Fruit fly (Drosophila melanogaster) whole organism, embryonic: ENCODE results near the gene AP-1sigma.
A peak's percentile ranks its signal among the peaks of the same experiment; 100 is the strongest.

Experiments
- BtbVII ChIP-seq: fragments of 200-800 bp; sonication (Bioruptor generic); optimal IDR thresholded peaks from 3 replicates; lab custom pipeline; 2017; ENCODE audit warnings: missing biosample characterization, mild to moderate bottlenecking, missing genetic modification characterization
- CG10321 ChIP-seq: fragments of 200-800 bp; sonication (Bioruptor generic); IDR thresholded peaks from 2 replicates; pipeline ENCODE4 v1.3.6; 2022; ENCODE audit warnings: missing biosample characterization, missing genetic modification characterization
- CG11695 ChIP-seq: fragments of 200-800 bp; sonication (Bioruptor generic); IDR thresholded peaks from 3 replicates; pipeline ENCODE4 v1.3.6; 2022; ENCODE audit warnings: missing biosample characterization, missing genetic modification characterization
- CG12219 ChIP-seq: fragments of 200-800 bp; sonication (Bioruptor generic); optimal IDR thresholded peaks from 3 replicates; lab custom pipeline; 2018; ENCODE audit warnings: missing biosample characterization, mild to moderate bottlenecking, missing genetic modification characterization
- CG14667 ChIP-seq: fragments of 200-800 bp; sonication (Bioruptor generic); IDR thresholded peaks from 2 replicates; pipeline ENCODE4 v1.3.6; 2022; ENCODE audit warnings: missing biosample characterization, missing genetic modification characterization
- CG17328 ChIP-seq: fragments of 200-800 bp; sonication (Bioruptor generic); IDR thresholded peaks from 2 replicates; pipeline ENCODE4 v1.3.6; 2022; ENCODE audit warnings: missing biosample characterization, missing genetic modification characterization
- CG17385 ChIP-seq: fragments of 200-800 bp; sonication (Bioruptor generic); optimal IDR thresholded peaks from 3 replicates; lab custom pipeline; 2018; ENCODE audit warnings: missing biosample characterization, mild to moderate bottlenecking, missing genetic modification characterization
- CG17829 ChIP-seq: fragments of 200-800 bp; optimal IDR thresholded peaks from 2 replicates; lab custom pipeline; 2019; ENCODE audit warnings: missing biosample characterization, mild to moderate bottlenecking, missing genetic modification characterization, moderate library complexity
- CG18011 ChIP-seq: fragments of 200-800 bp; sonication (Bioruptor generic); optimal IDR thresholded peaks from 2 replicates; lab custom pipeline; 2017; ENCODE audit warnings: missing biosample characterization, missing genetic modification characterization, mild to moderate bottlenecking, moderate library complexity, missing genotype
- CG32772 ChIP-seq: fragments of 200-800 bp; sonication (Bioruptor generic); IDR thresholded peaks from 2 replicates; pipeline ENCODE4 v1.3.6; 2022; ENCODE audit warnings: missing biosample characterization, missing genetic modification characterization
- CG34224 ChIP-seq: fragments of 200-800 bp; sonication (Bioruptor generic); IDR thresholded peaks from 3 replicates; pipeline ENCODE4 v1.3.6; 2022; ENCODE audit warnings: missing biosample characterization, missing genetic modification characterization; ENCODE audit not compliant: partially characterized antibody
- CG3847 ChIP-seq: fragments of 200-800 bp; sonication (Bioruptor generic); IDR thresholded peaks from 2 replicates; pipeline ENCODE4 v1.3.6; 2022; ENCODE audit warnings: missing biosample characterization, missing genetic modification characterization
- CG6654 ChIP-seq: fragments of 200-800 bp; sonication (Bioruptor generic); optimal IDR thresholded peaks from 2 replicates; lab custom pipeline; 2017; ENCODE audit warnings: missing biosample characterization, mild to moderate bottlenecking, missing genetic modification characterization
- CG7745 ChIP-seq: fragments of 200-800 bp; sonication (Bioruptor generic); optimal IDR thresholded peaks from 2 replicates; lab custom pipeline; 2018; ENCODE audit warnings: missing biosample characterization, mild to moderate bottlenecking, missing genetic modification characterization, moderate library complexity
- CG9609 ChIP-seq: fragments of 200-800 bp; sonication (Bioruptor generic); optimal IDR thresholded peaks from 3 replicates; lab custom pipeline; 2016; ENCODE audit warnings: missing biosample characterization, missing genetic modification characterization
- Fer3 ChIP-seq: fragments of 200-800 bp; sonication (Bioruptor generic); optimal IDR thresholded peaks from 2 replicates; lab custom pipeline; 2018; ENCODE audit warnings: missing biosample characterization, mild to moderate bottlenecking, missing genetic modification characterization, moderate library complexity
- HLH3B ChIP-seq: fragments of 200-800 bp; sonication (Bioruptor generic); IDR thresholded peaks from 2 replicates; pipeline ENCODE4 v1.3.6; 2022; ENCODE audit warnings: missing biosample characterization, missing genetic modification characterization
- HmgD ChIP-seq: fragments of 200-800 bp; sonication (Bioruptor generic); optimal IDR thresholded peaks from 3 replicates; lab custom pipeline; 2016; ENCODE audit warnings: missing biosample characterization, missing genetic modification characterization
- Lhr ChIP-seq: fragments of 200-800 bp; sonication (Bioruptor generic); optimal IDR thresholded peaks from 3 replicates; lab custom pipeline; 2017; ENCODE audit warnings: mild to moderate bottlenecking, missing biosample characterization, missing genetic modification reagents, missing genetic modification characterization
- Lim3 ChIP-seq: fragments of 200-800 bp; sonication (Bioruptor generic); IDR thresholded peaks from 2 replicates; pipeline ENCODE4 v1.3.6; 2022; ENCODE audit warnings: missing biosample characterization, missing genetic modification characterization
- Lpt ChIP-seq: fragments of >200 bp; optimal IDR thresholded peaks from 2 replicates; lab custom pipeline; 2018; ENCODE audit warnings: missing biosample characterization, missing genetic modification characterization
- Rx ChIP-seq: fragments of 200-800 bp; sonication (Bioruptor generic); IDR thresholded peaks from 2 replicates; pipeline ENCODE4 v1.3.6; 2022; ENCODE audit warnings: missing biosample characterization, missing genetic modification characterization
- Scr ChIP-seq: fragments of 200-800 bp; sonication (Bioruptor generic); IDR thresholded peaks from 2 replicates; pipeline ENCODE4 v1.3.6; 2022; ENCODE audit warnings: missing biosample characterization, missing genetic modification characterization; ENCODE audit not compliant: partially characterized antibody
- Side ChIP-seq: fragments of 200-800 bp; sonication (Bioruptor generic); optimal IDR thresholded peaks from 2 replicates; lab custom pipeline; 2016; ENCODE audit warnings: missing biosample characterization, missing genetic modification characterization
- Xrp1 ChIP-seq: fragments of 200-800 bp; sonication (Bioruptor generic); IDR thresholded peaks from 2 replicates; pipeline ENCODE4 v1.3.6; 2022; ENCODE audit warnings: missing biosample characterization, missing genetic modification characterization
- al ChIP-seq: fragments of 200-800 bp; sonication (Bioruptor generic); IDR thresholded peaks from 2 replicates; pipeline ENCODE4 v1.3.6; 2022; ENCODE audit warnings: missing biosample characterization, missing genetic modification characterization
- aop ChIP-seq: fragments of 200-800 bp; sonication (Bioruptor generic); IDR thresholded peaks from 2 replicates; pipeline ENCODE4 v1.3.6; 2022; ENCODE audit warnings: missing biosample characterization, missing genetic modification characterization
- ato ChIP-seq: fragments of 200-800 bp; sonication (Bioruptor generic); IDR thresholded peaks from 2 replicates; pipeline ENCODE4 v1.3.6; 2022; ENCODE audit warnings: missing biosample characterization, missing genetic modification characterization; ENCODE audit not compliant: partially characterized antibody
- bab2 ChIP-seq: fragments of 200-800 bp; sonication (Bioruptor generic); optimal IDR thresholded peaks from 2 replicates; lab custom pipeline; 2016; ENCODE audit warnings: missing biosample characterization, missing genetic modification characterization
- bsh ChIP-seq, 2 experiments: fragments of 200-800 bp; sonication (Bioruptor generic); optimal IDR thresholded peaks; 2 replicates each; lab custom pipeline; 2017 to 2018; ENCODE audit warnings: mild to moderate bottlenecking in 2 of 2, missing biosample characterization in 2 of 2, missing genetic modification characterization in 2 of 2, moderate library complexity in 1 of 2
- cato ChIP-seq: fragments of 200-800 bp; sonication (Bioruptor generic); optimal IDR thresholded peaks from 2 replicates; lab custom pipeline; 2016; ENCODE audit warnings: missing biosample characterization, missing genetic modification characterization, borderline replicate concordance
- crc ChIP-seq: fragments of 200-800 bp; sonication (Bioruptor generic); optimal IDR thresholded peaks from 2 replicates; lab custom pipeline; 2016; ENCODE audit warnings: missing biosample characterization, missing genetic modification characterization
- dati ChIP-seq: fragments of 200-800 bp; sonication (Bioruptor generic); IDR thresholded peaks from 2 replicates; pipeline ENCODE4 v1.3.6; 2022; ENCODE audit warnings: missing biosample characterization, missing genetic modification characterization
- hb ChIP-seq: fragments of 200-800 bp; sonication (Bioruptor generic); IDR thresholded peaks from 3 replicates; pipeline ENCODE4 v1.3.6; 2022; ENCODE audit warnings: missing biosample characterization, missing genetic modification characterization; ENCODE audit not compliant: partially characterized antibody
- hbn ChIP-seq: fragments of 200-800 bp; sonication (Bioruptor generic); IDR thresholded peaks from 2 replicates; pipeline ENCODE4 v1.3.6; 2022; ENCODE audit warnings: missing biosample characterization, missing genetic modification characterization; ENCODE audit not compliant: partially characterized antibody
- lab ChIP-seq: fragments of 200-800 bp; sonication (Bioruptor generic); optimal IDR thresholded peaks from 3 replicates; lab custom pipeline; 2017; ENCODE audit warnings: missing biosample characterization, missing genetic modification characterization, mild to moderate bottlenecking, moderate library complexity, missing genetic modification reagents
- lilli ChIP-seq: fragments of 200-800 bp; sonication (Bioruptor generic); optimal IDR thresholded peaks from 3 replicates; lab custom pipeline; 2016; ENCODE audit warnings: missing biosample characterization, missing genetic modification characterization
- maf-S ChIP-seq: fragments of 200-800 bp; sonication (Bioruptor generic); optimal IDR thresholded peaks from 2 replicates; lab custom pipeline; 2016; ENCODE audit warnings: missing biosample characterization, missing genetic modification characterization
- mam ChIP-seq: fragments of 200-800 bp; sonication (Bioruptor generic); optimal IDR thresholded peaks from 3 replicates; lab custom pipeline; 2016; ENCODE audit warnings: missing biosample characterization, missing genetic modification characterization
- nerfin-1 ChIP-seq: fragments of 200-800 bp; sonication (Bioruptor generic); optimal IDR thresholded peaks from 3 replicates; lab custom pipeline; 2019; ENCODE audit warnings: missing biosample characterization, mild to moderate bottlenecking, missing genetic modification characterization, moderate library complexity
- otp ChIP-seq: fragments of 200-800 bp; sonication (Bioruptor generic); IDR thresholded peaks from 3 replicates; pipeline ENCODE4, ENCODE4 v1.3.6; 2022; ENCODE audit warnings: missing biosample characterization, missing genetic modification characterization
- p53 ChIP-seq: fragments of 200-800 bp; sonication (Bioruptor generic); optimal IDR thresholded peaks from 2 replicates; lab custom pipeline; 2016; ENCODE audit warnings: missing biosample characterization, missing genetic modification characterization
- ro ChIP-seq: fragments of 200-800 bp; sonication (Bioruptor generic); IDR thresholded peaks from 2 replicates; pipeline ENCODE4 v1.3.6; 2022; ENCODE audit warnings: missing biosample characterization, missing genetic modification characterization
- sc ChIP-seq, 3 experiments: fragments of >200 bp in 2 of 3; fragments of 200-800 bp in 1 of 3; sonication (Bioruptor generic) in 1 of 3; optimal IDR thresholded peaks; 2 replicates in 2 of 3; 3 replicates in 1 of 3; lab custom pipeline; 2017; ENCODE audit warnings: mild to moderate bottlenecking in 1 of 3, missing biosample characterization in 1 of 3, missing genetic modification characterization in 1 of 3, missing genetic modification reagents in 1 of 3
- so ChIP-seq: fragments of 200-800 bp; sonication (Bioruptor generic); IDR thresholded peaks from 3 replicates; pipeline ENCODE4 v1.3.6; 2022; ENCODE audit warnings: missing biosample characterization, missing genetic modification characterization
- sr ChIP-seq: fragments of 200-800 bp; sonication (Bioruptor generic); IDR thresholded peaks from 3 replicates; pipeline ENCODE4 v1.3.6; 2022; ENCODE audit warnings: missing biosample characterization, missing genetic modification characterization
- stc ChIP-seq: fragments of 200-800 bp; sonication (Bioruptor generic); IDR thresholded peaks from 2 replicates; pipeline ENCODE4 v1.3.6; 2022; ENCODE audit warnings: missing biosample characterization, missing genetic modification characterization
- toy ChIP-seq: fragments of 200-800 bp; sonication (Bioruptor generic); IDR thresholded peaks from 2 replicates; pipeline ENCODE4 v1.3.6; 2022; ENCODE audit warnings: missing biosample characterization, missing genetic modification characterization
- vvl ChIP-seq: fragments of 200-800 bp; sonication (Bioruptor generic); IDR thresholded peaks from 2 replicates; pipeline ENCODE4 v1.3.6; 2022; ENCODE audit warnings: missing biosample characterization, missing genetic modification characterization
- zfh1 ChIP-seq: fragments of 200-800 bp; sonication (Bioruptor generic); IDR thresholded peaks from 3 replicates; pipeline ENCODE4 v1.3.6; 2022; ENCODE audit warnings: missing biosample characterization, missing genetic modification characterization

AP-1sigma gene

DNA sequence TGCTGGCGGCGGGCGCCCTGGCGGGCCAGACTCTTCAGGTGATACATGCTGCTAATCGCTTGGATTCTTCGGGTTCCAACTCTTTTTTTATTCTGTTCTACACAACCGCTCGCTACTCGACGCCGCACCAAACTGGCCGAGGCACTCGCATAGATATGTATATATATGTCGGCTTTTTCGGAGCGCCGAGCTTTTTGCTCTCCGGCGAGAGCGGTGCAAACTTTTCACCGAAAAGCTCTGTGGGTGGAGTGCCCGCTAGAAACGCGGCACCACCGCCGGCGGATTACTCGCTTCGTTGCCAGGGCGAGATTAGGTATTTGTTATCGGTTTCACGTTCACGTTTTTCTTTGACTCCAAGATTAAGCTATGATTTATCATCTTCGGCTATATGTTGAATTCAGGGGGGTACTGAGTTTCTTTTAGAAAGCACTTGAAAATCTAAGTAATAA, 15.5 kb upstream of the AP-1sigma start, which contains the start of gene Gdh (continued):
- TF ChIP-seq CG7745: no peak
- TF ChIP-seq lab: peak; percentile 72
- TF ChIP-seq toy: no peak
- TF ChIP-seq al (GFP tag; lab: Robert Waterston, UW): no peak
- TF ChIP-seq Lhr (GFP tag; lab: Kevin White, UChicago): no peak
- no peak for TF ChIP-seq CG3847
- TF ChIP-seq Scr (GFP tag; lab: Robert Waterston, UW): peak; percentile 49
- no peak for TF ChIP-seq CG6654 (GFP tag; lab: Kevin White, UChicago)
- 0 out of 2 replicates have a peak, but pooled peaks have one; percentile 7 for TF ChIP-seq ato
- no peak for TF ChIP-seq cato
- TF ChIP-seq sc (optimal IDR thresholded peaks at IDR 0.05; lab: Kevin White, UChicago): no peak
- TF ChIP-seq sc (GFP tag; optimal IDR thresholded peaks at IDR 0.05; lab: Kevin White, UChicago): no peak
- TF ChIP-seq Rx (GFP tag; lab: Robert Waterston, UW): no peak
- peak; percentile 25; the same call in 1 of the 2 replicates for TF ChIP-seq hbn (GFP tag; lab: Robert Waterston, UW)
- no peak for TF ChIP-seq CG17829 (tag; lab: Kevin White, UChicago)
- TF ChIP-seq Side (GFP tag; lab: Kevin White, UChicago): no peak
- no peak for TF ChIP-seq Xrp1 (GFP tag; lab: Robert Waterston, UW)
- TF ChIP-seq CG9609 (GFP tag; lab: Kevin White, UChicago): no peak
- peak; percentile 54; the same call in 1 of the 3 replicates for TF ChIP-seq CG34224 (GFP tag; lab: Robert Waterston, UW)
- peak; percentile 23 for TF ChIP-seq p53 (GFP tag; lab: Kevin White, UChicago)
- TF ChIP-seq maf-S (GFP tag; lab: Kevin White, UChicago): no peak
- peak; percentile 62 for TF ChIP-seq lilli (GFP tag; lab: Kevin White, UChicago)
- TF ChIP-seq nerfin-1: no peak
- TF ChIP-seq CG14667: no peak
- TF ChIP-seq dati (GFP tag; lab: Robert Waterston, UW): no peak
- no peak; the same call in 2 of the 3 replicates for TF ChIP-seq CG11695 (GFP tag; lab: Robert Waterston, UW)
- no peak for TF ChIP-seq crc (GFP tag; lab: Kevin White, UChicago)
- no peak for TF ChIP-seq hb (GFP tag; lab: Robert Waterston, UW)
- no peak for TF ChIP-seq CG10321 (GFP tag; lab: Robert Waterston, UW)
- TF ChIP-seq otp (GFP tag; lab: Robert Waterston, UW): no peak
- no peak for TF ChIP-seq CG32772
- no peak for TF ChIP-seq Lim3 (GFP tag; lab: Robert Waterston, UW)
- TF ChIP-seq ro: no peak
- TF ChIP-seq zfh1 (GFP tag; lab: Robert Waterston, UW): no peak
- TF ChIP-seq sr: 0 out of 3 replicates have a peak, but pooled peaks have one; percentile 19
- peak; percentile 46; the same call in 2 of the 3 replicates for TF ChIP-seq so (GFP tag; lab: Robert Waterston, UW)
- TF ChIP-seq CG18011: no peak
- TF ChIP-seq mam (GFP tag; lab: Kevin White, UChicago): peak; percentile 11
- TF ChIP-seq bab2 (GFP tag; lab: Kevin White, UChicago): no peak
- TF ChIP-seq CG17385 (GFP tag; lab: Kevin White, UChicago): peak; percentile 52
- peak; percentile 21 for TF ChIP-seq BtbVII (GFP tag; lab: Kevin White, UChicago)
- peak; percentile 30 for TF ChIP-seq CG12219 (GFP tag; lab: Kevin White, UChicago)
- TF ChIP-seq Lpt: no peak
- TF ChIP-seq Fer3 (tag; lab: Kevin White, UChicago): no peak
- no peak for TF ChIP-seq HmgD (GFP tag; lab: Kevin White, UChicago)
- TF ChIP-seq stc: no peak
- peak in 1 of 2 experiments; percentile 30 for TF ChIP-seq bsh (GFP tag; optimal IDR thresholded peaks at IDR 0.05; lab: Kevin White, UChicago)
- no peak for TF ChIP-seq HLH3B (GFP tag; lab: Robert Waterston, UW)
- TF ChIP-seq vvl (GFP tag; lab: Robert Waterston, UW): peak; percentile 65
- TF ChIP-seq CG17328 (GFP tag; lab: Robert Waterston, UW): peak; percentile 32; the same call in 1 of the 2 replicates
- no peak for TF ChIP-seq aop
